Worm (Caenorhabditis elegans) whole organism, L2 larva: ENCODE data around the gene drh-1.

Experiments
- C34F6.9 ChIP-seq: fragments of 150-350 bp; optimal IDR thresholded peaks from 2 replicates; lab custom pipeline; 2014; ENCODE audit warnings: missing biosample characterization, missing genetic modification characterization
- R02D3.7 ChIP-seq: fragments of 150-350 bp; optimal IDR thresholded peaks from 2 replicates; lab custom pipeline; 2014; ENCODE audit warnings: missing biosample characterization, missing genetic modification characterization
- ZK546.5 ChIP-seq: sonication (generic microtip); optimal IDR thresholded peaks from 2 replicates; lab custom pipeline; 2017; ENCODE audit warnings: missing biosample characterization, missing genetic modification characterization
- alr-1 ChIP-seq: fragments of 150-350 bp; optimal IDR thresholded peaks from 2 replicates; lab custom pipeline; 2014; ENCODE audit warnings: missing biosample characterization, missing genetic modification characterization
- aly-2 ChIP-seq: fragments of 150-350 bp; optimal IDR thresholded peaks from 2 replicates; lab custom pipeline; 2014; ENCODE audit warnings: missing biosample characterization, missing genetic modification characterization
- ama-1 ChIP-seq: fragments of 150-350 bp; optimal IDR thresholded peaks from 2 replicates; lab custom pipeline; 2018; ENCODE audit warnings: inconsistent platforms
- blmp-1 ChIP-seq: sonication (generic microtip); optimal IDR thresholded peaks from 2 replicates; lab custom pipeline; 2017; ENCODE audit warnings: missing genetic modification characterization, mild to moderate bottlenecking, missing compliant biosample characterization, antibody characterized with exemption, moderate library complexity; ENCODE audit not compliant: insufficient read depth
- ceh-16 ChIP-seq: fragments of 150-350 bp; optimal IDR thresholded peaks from 2 replicates; lab custom pipeline; 2014; ENCODE audit warnings: missing biosample characterization, missing genetic modification characterization
- crh-2 ChIP-seq: sonication (generic microtip); optimal IDR thresholded peaks from 2 replicates; lab custom pipeline; 2017; ENCODE audit warnings: missing biosample characterization, missing genetic modification characterization
- dmd-4 ChIP-seq: sonication (generic microtip); optimal IDR thresholded peaks from 2 replicates; lab custom pipeline; 2017; ENCODE audit warnings: missing biosample characterization, missing genetic modification characterization
- elt-1 ChIP-seq: fragments of 150-350 bp; optimal IDR thresholded peaks from 2 replicates; lab custom pipeline; 2014; ENCODE audit warnings: missing biosample characterization, missing genetic modification characterization
- elt-3 ChIP-seq: sonication (generic microtip); optimal IDR thresholded peaks from 2 replicates; lab custom pipeline; 2017; ENCODE audit warnings: missing biosample characterization, missing genetic modification characterization
- fos-1 ChIP-seq: fragments of 150-350 bp; optimal IDR thresholded peaks from 2 replicates; lab custom pipeline; 2014; ENCODE audit warnings: missing biosample characterization, missing genetic modification characterization
- gmeb-1 ChIP-seq: fragments of 150-350 bp; optimal IDR thresholded peaks from 2 replicates; lab custom pipeline; 2014; ENCODE audit warnings: missing biosample characterization, missing genetic modification characterization
- lin-11 ChIP-seq: fragments of 150-350 bp; sonication (generic microtip); optimal IDR thresholded peaks from 2 replicates; lab custom pipeline; 2014; ENCODE audit warnings: missing biosample characterization, missing genetic modification characterization, inconsistent platforms, mixed read lengths
- lin-39 ChIP-seq: fragments of 150-350 bp; optimal IDR thresholded peaks from 2 replicates; lab custom pipeline; 2014; ENCODE audit warnings: missing biosample characterization, missing genetic modification reagents, missing genetic modification characterization
- lsy-2 ChIP-seq, 2 experiments: fragments of 150-350 bp in 1 of 2; sonication (generic microtip) in 1 of 2; optimal IDR thresholded peaks; 2 replicates each; lab custom pipeline; 2014 to 2017; ENCODE audit warnings: missing biosample characterization in 2 of 2, missing genetic modification characterization in 2 of 2
- mab-5 ChIP-seq: fragments of 150-350 bp; optimal IDR thresholded peaks from 2 replicates; lab custom pipeline; 2014; ENCODE audit warnings: missing biosample characterization, missing genetic modification characterization
- nhr-10 ChIP-seq: sonication (generic microtip); optimal IDR thresholded peaks from 2 replicates; lab custom pipeline; 2017; ENCODE audit warnings: missing biosample characterization, missing genetic modification characterization
- nhr-11 ChIP-seq: fragments of 150-350 bp; optimal IDR thresholded peaks from 2 replicates; lab custom pipeline; 2014; ENCODE audit warnings: missing biosample characterization, missing genetic modification characterization
- nhr-129 ChIP-seq: fragments of 150-350 bp; optimal IDR thresholded peaks from 2 replicates; lab custom pipeline; 2014; ENCODE audit warnings: missing biosample characterization, missing genetic modification characterization
- nhr-21 ChIP-seq: fragments of 150-350 bp; optimal IDR thresholded peaks from 2 replicates; lab custom pipeline; 2014; ENCODE audit warnings: missing biosample characterization, missing genetic modification characterization
- nhr-25 ChIP-seq: fragments of 150-350 bp; sonication (generic microtip); optimal IDR thresholded peaks from 3 replicates; lab custom pipeline; 2014; ENCODE audit warnings: missing biosample characterization, missing genetic modification characterization
- nhr-6 ChIP-seq: fragments of 150-350 bp; optimal IDR thresholded peaks from 2 replicates; lab custom pipeline; 2014; ENCODE audit warnings: missing biosample characterization, missing genetic modification characterization
- nhr-77 ChIP-seq: fragments of 150-350 bp; optimal IDR thresholded peaks from 2 replicates; lab custom pipeline; 2014; ENCODE audit warnings: missing biosample characterization, missing genetic modification characterization
- peb-1 ChIP-seq: fragments of 150-350 bp; optimal IDR thresholded peaks from 2 replicates; lab custom pipeline; 2014; ENCODE audit warnings: missing biosample characterization, missing genetic modification characterization
- skn-1 ChIP-seq: sonication (generic microtip); optimal IDR thresholded peaks from 2 replicates; lab custom pipeline; 2017; ENCODE audit warnings: missing biosample characterization, missing genetic modification characterization
- sma-3 ChIP-seq: sonication (generic microtip); optimal IDR thresholded peaks from 2 replicates; lab custom pipeline; 2016; ENCODE audit warnings: missing genetic modification reagents, missing genetic modification characterization, missing compliant biosample characterization
- sma-9 ChIP-seq, 2 experiments: fragments of 150-350 bp in 1 of 2; sonication (generic microtip) in 1 of 2; optimal IDR thresholded peaks; 2 replicates each; lab custom pipeline; 2014 to 2016; ENCODE audit warnings: missing genetic modification characterization in 2 of 2, mild to moderate bottlenecking in 1 of 2, missing biosample characterization in 1 of 2, missing compliant biosample characterization in 1 of 2, missing genetic modification reagents in 1 of 2, moderate library complexity in 1 of 2
- snpc-4 ChIP-seq: fragments of 150-350 bp; optimal IDR thresholded peaks from 2 replicates; lab custom pipeline; 2014; ENCODE audit warnings: missing biosample characterization, missing genetic modification characterization
- unc-55 ChIP-seq: fragments of 150-350 bp; sonication (generic microtip); optimal IDR thresholded peaks from 3 replicates; lab custom pipeline; 2014; ENCODE audit warnings: missing biosample characterization, missing genetic modification reagents, missing genetic modification characterization
- unc-62 ChIP-seq: fragments of 150-350 bp; optimal IDR thresholded peaks from 2 replicates; lab custom pipeline; 2014; ENCODE audit warnings: missing biosample characterization, missing genetic modification reagents, missing genetic modification characterization
- zag-1 ChIP-seq: fragments of 150-350 bp; optimal IDR thresholded peaks from 2 replicates; lab custom pipeline; 2014; ENCODE audit warnings: missing biosample characterization, missing genetic modification characterization

Gene drh-1

DNA sequence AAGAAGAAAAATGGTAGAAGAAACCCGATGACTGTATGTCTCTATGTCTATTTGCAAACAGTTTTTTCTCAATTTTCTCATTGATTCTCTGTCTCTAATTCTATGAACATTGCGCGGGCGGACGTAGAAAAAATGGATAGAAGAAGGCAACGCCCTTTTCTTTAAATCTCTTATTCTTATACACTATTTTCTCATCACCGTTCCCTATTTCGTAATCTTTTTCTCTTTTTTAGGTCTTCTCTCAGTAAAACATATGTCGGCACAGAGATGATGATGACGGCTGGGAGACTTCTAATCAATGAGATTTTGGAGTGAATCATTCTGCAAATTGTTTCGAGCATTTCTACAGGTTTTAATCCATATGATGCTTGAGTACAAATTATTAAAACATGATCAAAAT is 9.0 kb upstream of the drh-1 start (continued):
- TF ChIP-seq ZK546.5 (tag; lab: Kevin White, UChicago) = no peak
- TF ChIP-seq nhr-10 (tag; lab: Kevin White, UChicago) = no peak
- TF ChIP-seq lin-39 (tag; lab: Kevin White, UChicago) = no peak
- no peak for TF ChIP-seq peb-1 (tag; lab: Kevin White, UChicago)
- TF ChIP-seq crh-2 (tag; lab: Kevin White, UChicago) = no peak
- TF ChIP-seq nhr-129 = no peak
- no peak for TF ChIP-seq skn-1 (tag; lab: Kevin White, UChicago)
- no peak for TF ChIP-seq elt-1 (tag; lab: Kevin White, UChicago)
- peak; percentile 22 for TF ChIP-seq nhr-21 (tag; lab: Kevin White, UChicago)

DNA sequence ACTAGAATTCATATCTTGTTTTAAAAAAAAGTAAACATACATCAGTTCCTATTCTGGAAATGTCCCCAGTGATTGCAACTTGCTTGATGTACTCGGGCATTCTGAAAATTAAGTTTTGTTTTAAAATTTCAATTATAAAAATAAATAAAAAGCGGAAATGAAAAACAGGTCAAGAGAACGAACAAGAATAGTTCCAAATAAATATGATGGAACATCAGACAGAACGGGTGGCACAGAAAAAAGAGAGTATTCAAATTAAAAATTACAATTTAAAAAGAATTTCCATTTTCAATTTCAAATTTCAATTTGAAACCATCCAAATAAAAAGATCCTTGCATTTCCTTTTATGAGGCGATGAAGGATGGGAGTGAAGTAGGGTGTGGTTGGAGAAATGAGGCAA is 8.1 kb upstream of the drh-1 start, which contains the start of gene C01B10.3:
Gene C01B10.3 (minus strand): TSS at position 101 of the 400 bp plus-strand sequence.
- TF ChIP-seq elt-1 (tag; lab: Kevin White, UChicago) = no peak
- no peak for TF ChIP-seq dmd-4 (tag; lab: Kevin White, UChicago)
- no peak for TF ChIP-seq nhr-25 (tag; lab: Kevin White, UChicago)
- no peak for TF ChIP-seq nhr-77 (tag; lab: Kevin White, UChicago)
- TF ChIP-seq nhr-129 = no peak
- TF ChIP-seq blmp-1 = no peak
- TF ChIP-seq, all 48 proteins: peak for 0

DNA sequence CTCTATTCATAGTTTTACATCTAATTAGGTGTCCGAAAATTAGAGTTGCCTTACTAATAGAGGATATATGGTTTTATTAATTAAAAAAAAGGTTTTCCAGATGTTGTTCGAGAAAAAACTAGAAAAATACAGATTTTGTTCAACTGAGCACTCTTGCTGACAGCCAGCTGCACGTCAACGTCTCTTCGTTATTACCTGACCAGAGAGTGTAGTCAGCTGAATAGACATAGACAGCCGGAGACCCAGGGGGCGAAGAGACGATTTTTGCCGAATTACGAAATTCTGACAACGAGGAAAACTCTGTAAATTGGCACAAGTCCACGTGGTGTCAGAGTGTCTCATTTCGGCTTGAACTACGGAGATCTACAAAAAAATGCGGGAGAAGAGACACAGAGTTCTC is 5.5 kb upstream of the drh-1 start:
- TF ChIP-seq unc-55 (GFP tag; lab: Kevin White, UChicago) (peak; percentile 38), nhr-129 (peak; percentile 52), crh-2 (tag; lab: Kevin White, UChicago) (peak; percentile 22), sma-3 (GFP tag; lab: Kevin White, UChicago) (no peak), peb-1 (tag; lab: Kevin White, UChicago) (no peak), fos-1 (peak; percentile 22), nhr-6 (no peak), aly-2 (tag; lab: Kevin White, UChicago) (no peak), elt-3 (tag; lab: Kevin White, UChicago) (no peak), gmeb-1 (tag; lab: Kevin White, UChicago) (peak; percentile 11), dmd-4 (tag; lab: Kevin White, UChicago) (no peak), alr-1 (tag; lab: Kevin White, UChicago) (no peak), lin-11 (tag; lab: Kevin White, UChicago) (no peak), nhr-11 (tag; lab: Kevin White, UChicago) (no peak), nhr-25 (tag; lab: Kevin White, UChicago) (no peak), unc-62 (GFP tag; lab: Kevin White, UChicago) (no peak), ZK546.5 (tag; lab: Kevin White, UChicago) (no peak), lsy-2 (tag; optimal IDR thresholded peaks at IDR 0.05; lab: Kevin White, UChicago) (peak in 1 of 2 experiments; percentile 18), skn-1 (tag; lab: Kevin White, UChicago) (no peak), sma-9 (GFP tag; optimal IDR thresholded peaks at IDR 0.05; lab: Kevin White, UChicago) (no peak), sma-9 (tag; optimal IDR thresholded peaks at IDR 0.05; lab: Kevin White, UChicago) (no peak), mab-5 (tag; lab: Kevin White, UChicago) (no peak), snpc-4 (tag; lab: Kevin White, UChicago) (no peak), ama-1 (lab: Kevin White, UChicago) (no peak)
- TF ChIP-seq, all 48 proteins: peak for 6

DNA sequence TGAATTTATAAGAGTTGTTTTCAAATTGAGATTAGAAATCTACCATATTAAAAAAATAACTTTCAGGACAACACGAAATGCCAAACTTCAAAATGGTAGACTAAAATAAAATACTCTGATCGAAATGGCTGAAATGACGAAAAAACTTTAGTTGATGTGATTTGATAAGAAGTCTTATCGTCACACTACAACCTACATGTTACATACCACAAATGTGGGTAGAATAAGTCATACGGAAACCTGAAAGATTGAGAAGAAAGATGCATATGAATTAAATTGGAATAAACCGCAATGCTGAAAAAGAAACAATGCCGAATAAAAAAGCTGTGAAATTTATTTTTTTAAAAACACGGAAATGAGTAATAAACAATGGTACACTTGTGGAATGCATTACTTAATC is 6.1 kb downstream of the drh-1 start:
- no peak for TF ChIP-seq mab-5 (tag; lab: Kevin White, UChicago)
- TF ChIP-seq fos-1 = peak; percentile 18
- TF ChIP-seq, all 48 proteins: peak for 1

DNA sequence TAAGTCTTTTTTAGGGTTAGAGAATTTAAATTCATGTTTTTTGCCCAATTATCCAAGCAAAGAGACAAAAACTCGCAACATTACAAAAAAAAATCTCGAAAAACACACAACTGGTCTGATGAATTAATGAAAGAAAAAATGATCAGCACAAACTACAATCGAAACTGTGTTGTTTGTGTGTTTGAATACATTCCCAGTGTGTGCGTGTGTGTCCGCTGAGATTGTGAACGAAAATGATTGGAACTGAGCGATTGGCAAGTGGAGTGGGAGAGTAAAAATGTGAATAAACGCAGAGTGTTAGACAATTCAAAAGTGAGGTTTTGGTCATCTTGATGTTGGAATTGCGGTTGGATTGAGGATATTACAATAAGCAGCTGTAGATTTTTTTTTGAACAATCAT is 6.6 kb downstream of the drh-1 start:
- TF ChIP-seq nhr-25 (tag; lab: Kevin White, UChicago) (peak; percentile 17), ceh-16 (tag; lab: Kevin White, UChicago) (no peak), R02D3.7 (tag; lab: Kevin White, UChicago) (no peak), C34F6.9 (tag; lab: Kevin White, UChicago) (peak; percentile 10), sma-9 (GFP tag; optimal IDR thresholded peaks at IDR 0.05; lab: Kevin White, UChicago) (no peak), sma-9 (tag; optimal IDR thresholded peaks at IDR 0.05; lab: Kevin White, UChicago) (no peak), zag-1 (tag; lab: Kevin White, UChicago) (no peak), blmp-1 (no peak), nhr-6 (no peak), lin-11 (tag; lab: Kevin White, UChicago) (no peak), sma-3 (GFP tag; lab: Kevin White, UChicago) (no peak)
